Fruit fly (Drosophila melanogaster) whole organism, embryonic: ENCODE results near the gene CG12438.

Experiments
- ATbp ChIP-seq: fragments of 200-800 bp; sonication (Bioruptor generic); optimal IDR thresholded peaks from 2 replicates; lab custom pipeline; 2017; ENCODE audit warnings: missing biosample characterization, mild to moderate bottlenecking, missing genetic modification characterization, missing genetic modification reagents
- Antp ChIP-seq: fragments of 200-800 bp; sonication (Bioruptor generic); optimal IDR thresholded peaks from 3 replicates; lab custom pipeline; 2016; ENCODE audit warnings: missing biosample characterization, missing genetic modification characterization
- BEAF-32 ChIP-seq: fragments of 200-800 bp; sonication (Bioruptor generic); optimal IDR thresholded peaks from 3 replicates; lab custom pipeline; 2017; ENCODE audit warnings: missing biosample characterization, missing genetic modification characterization, mild to moderate bottlenecking, moderate library complexity, missing genetic modification reagents
- CG10209 ChIP-seq: fragments of 200-800 bp; sonication (Bioruptor generic); optimal IDR thresholded peaks from 3 replicates; lab custom pipeline; 2017; ENCODE audit warnings: missing biosample characterization, mild to moderate bottlenecking, missing genetic modification characterization, missing genetic modification reagents
- CG10274 ChIP-seq: fragments of 200-800 bp; sonication (Bioruptor generic); optimal IDR thresholded peaks from 3 replicates; lab custom pipeline; 2017; ENCODE audit warnings: missing biosample characterization, mild to moderate bottlenecking, missing genetic modification characterization
- CG11085 ChIP-seq: fragments of 200-800 bp; sonication (Bioruptor generic); IDR thresholded peaks from 2 replicates; pipeline ENCODE4 v1.3.6; 2022; ENCODE audit warnings: missing biosample characterization, missing genetic modification characterization
- CG11247 ChIP-seq: fragments of 200-800 bp; sonication (Bioruptor generic); IDR thresholded peaks from 2 replicates; pipeline ENCODE4 v1.3.6; 2022; ENCODE audit warnings: missing biosample characterization, missing genetic modification characterization
- CG14014 ChIP-seq: fragments of 200-800 bp; sonication (Bioruptor generic); IDR thresholded peaks from 2 replicates; pipeline ENCODE4 v1.3.6; 2022; ENCODE audit warnings: missing biosample characterization, missing genetic modification characterization
- CG14965 ChIP-seq: fragments of 200-800 bp; sonication (Bioruptor generic); optimal IDR thresholded peaks from 2 replicates; lab custom pipeline; 2016; ENCODE audit warnings: missing biosample characterization, missing genetic modification characterization, borderline replicate concordance
- CG15073 ChIP-seq: fragments of 200-800 bp; sonication (Bioruptor generic); optimal IDR thresholded peaks from 2 replicates; lab custom pipeline; 2016; ENCODE audit warnings: missing biosample characterization, missing genetic modification characterization
- CG15479 ChIP-seq: fragments of 200-800 bp; sonication (Bioruptor generic); optimal IDR thresholded peaks from 3 replicates; lab custom pipeline; 2019; ENCODE audit warnings: missing biosample characterization, mild to moderate bottlenecking, missing genetic modification characterization, moderate library complexity
- CG1603 ChIP-seq: fragments of 200-800 bp; sonication (Bioruptor generic); optimal IDR thresholded peaks from 2 replicates; lab custom pipeline; 2019; ENCODE audit warnings: missing biosample characterization, mild to moderate bottlenecking, missing genetic modification characterization, moderate library complexity
- CG16815 ChIP-seq: fragments of 200-800 bp; sonication (Bioruptor generic); optimal IDR thresholded peaks from 3 replicates; lab custom pipeline; 2017; ENCODE audit warnings: missing biosample characterization, mild to moderate bottlenecking, missing genetic modification characterization
- CG17568 ChIP-seq: fragments of 200-800 bp; sonication (Bioruptor generic); optimal IDR thresholded peaks from 2 replicates; lab custom pipeline; 2018; ENCODE audit warnings: missing biosample characterization, mild to moderate bottlenecking, missing genetic modification characterization, moderate library complexity
- CG2202 ChIP-seq: fragments of 200-800 bp; sonication (Bioruptor generic); optimal IDR thresholded peaks from 2 replicates; lab custom pipeline; 2018; ENCODE audit warnings: missing biosample characterization, mild to moderate bottlenecking, missing genetic modification characterization
- CG30403 ChIP-seq: fragments of 200-800 bp; sonication (Bioruptor generic); optimal IDR thresholded peaks from 3 replicates; lab custom pipeline; 2016; ENCODE audit warnings: missing biosample characterization, missing genetic modification characterization
- CG31365 ChIP-seq: fragments of 200-800 bp; sonication (Bioruptor generic); optimal IDR thresholded peaks from 2 replicates; lab custom pipeline; 2018; ENCODE audit warnings: missing biosample characterization, mild to moderate bottlenecking, missing genetic modification characterization
- CG3995 ChIP-seq: fragments of 200-800 bp; sonication (Bioruptor generic); optimal IDR thresholded peaks from 3 replicates; lab custom pipeline; 2016; ENCODE audit warnings: missing biosample characterization, missing genetic modification characterization
- CG6683 ChIP-seq: fragments of 200-800 bp; sonication (Bioruptor generic); optimal IDR thresholded peaks from 2 replicates; lab custom pipeline; 2017; ENCODE audit warnings: missing biosample characterization, mild to moderate bottlenecking, missing genetic modification characterization, missing genetic modification reagents
- CG6791 ChIP-seq: fragments of 200-800 bp; sonication (Bioruptor generic); IDR thresholded peaks from 3 replicates; pipeline ENCODE4 v1.3.6; 2022; ENCODE audit warnings: missing biosample characterization, missing genetic modification characterization; ENCODE audit not compliant: partially characterized antibody
- CG7556 ChIP-seq: fragments of 200-800 bp; sonication (Bioruptor generic); optimal IDR thresholded peaks from 2 replicates; lab custom pipeline; 2017; ENCODE audit warnings: missing biosample characterization, mild to moderate bottlenecking, missing genetic modification characterization
- CG7786 ChIP-seq: fragments of 200-800 bp; sonication (Bioruptor generic); optimal IDR thresholded peaks from 2 replicates; lab custom pipeline; 2016; ENCODE audit warnings: missing biosample characterization, missing genetic modification characterization
- CG9797 ChIP-seq: fragments of 200-800 bp; sonication (Bioruptor generic); optimal IDR thresholded peaks from 3 replicates; lab custom pipeline; 2018; ENCODE audit warnings: missing biosample characterization, mild to moderate bottlenecking, missing genetic modification characterization
- Doc3 ChIP-seq: fragments of 200-800 bp; sonication (Bioruptor generic); IDR thresholded peaks from 3 replicates; pipeline ENCODE4 v1.3.6; 2022; ENCODE audit warnings: missing biosample characterization, missing genetic modification characterization; ENCODE audit not compliant: partially characterized antibody
- Ets65A ChIP-seq: fragments of 200-800 bp; sonication (Bioruptor generic); peaks from one replicate; lab custom pipeline; 2016; ENCODE audit warnings: missing biosample characterization, missing genetic modification characterization
- Ets97D ChIP-seq: fragments of 200-800 bp; sonication (Bioruptor generic); optimal IDR thresholded peaks from 3 replicates; lab custom pipeline; 2016; ENCODE audit warnings: missing biosample characterization, missing genetic modification characterization
- Gsc ChIP-seq: fragments of 200-800 bp; sonication (Bioruptor generic); IDR thresholded peaks from 2 replicates; pipeline ENCODE4 v1.3.6; 2022; ENCODE audit warnings: missing biosample characterization, missing genetic modification characterization
- H15 ChIP-seq: fragments of 200-800 bp; sonication (Bioruptor generic); IDR thresholded peaks from 3 replicates; pipeline ENCODE4 v1.3.6; 2022; ENCODE audit warnings: missing biosample characterization, missing genetic modification characterization
- H2.0 ChIP-seq: fragments of 200-800 bp; sonication (Bioruptor generic); IDR thresholded peaks from 2 replicates; pipeline ENCODE4 v1.3.6; 2022; ENCODE audit warnings: missing biosample characterization, missing genetic modification characterization
- Lpt ChIP-seq: fragments of >200 bp; optimal IDR thresholded peaks from 2 replicates; lab custom pipeline; 2018; ENCODE audit warnings: missing biosample characterization, missing genetic modification characterization
- NC2α ChIP-seq: fragments of 200-800 bp; sonication (Bioruptor generic); optimal IDR thresholded peaks from 2 replicates; lab custom pipeline; 2016; ENCODE audit warnings: missing biosample characterization, missing genetic modification characterization
- Pdp1 ChIP-seq, 2 experiments: fragments of 200-800 bp; sonication (Bioruptor generic); optimal IDR thresholded peaks; 3 replicates each; lab custom pipeline; 2016; ENCODE audit warnings: missing biosample characterization in 2 of 2, missing genetic modification characterization in 2 of 2, mild to moderate bottlenecking in 1 of 2, moderate library complexity in 1 of 2
- Poxn ChIP-seq: fragments of 200-800 bp; sonication (Bioruptor generic); IDR thresholded peaks from 2 replicates; pipeline ENCODE4 v1.3.6; 2022; ENCODE audit warnings: missing biosample characterization, missing genetic modification characterization
- Stat92E ChIP-seq, 3 experiments: fragments of >200 bp in 2 of 3; fragments of 200-800 bp in 1 of 3; sonication (Bioruptor generic) in 1 of 3; optimal IDR thresholded peaks; 2 replicates each; lab custom pipeline; 2017 to 2019; ENCODE audit warnings: missing biosample characterization in 3 of 3, missing genetic modification characterization in 3 of 3, mild to moderate bottlenecking in 1 of 3, moderate library complexity in 1 of 3
- cwo ChIP-seq: fragments of 200-800 bp; sonication (Bioruptor generic); optimal IDR thresholded peaks from 3 replicates; lab custom pipeline; 2017; ENCODE audit warnings: missing biosample characterization, missing genetic modification characterization, mild to moderate bottlenecking, moderate library complexity, missing genetic modification reagents
- disco-r ChIP-seq: fragments of 200-800 bp; sonication (Bioruptor generic); optimal IDR thresholded peaks from 2 replicates; lab custom pipeline; 2016; ENCODE audit warnings: missing biosample characterization, missing genetic modification characterization
- dysf ChIP-seq: fragments of 200-800 bp; sonication (Bioruptor generic); IDR thresholded peaks from 3 replicates; pipeline ENCODE4 v1.3.6; 2022; ENCODE audit warnings: missing biosample characterization, missing genetic modification characterization
- ewg ChIP-seq: fragments of 200-800 bp; sonication (Bioruptor generic); optimal IDR thresholded peaks from 3 replicates; lab custom pipeline; 2017; ENCODE audit warnings: mild to moderate bottlenecking, missing biosample characterization, missing genetic modification reagents, missing genetic modification characterization
- grn ChIP-seq: fragments of 200-800 bp; sonication (Bioruptor generic); optimal IDR thresholded peaks from 3 replicates; lab custom pipeline; 2017; ENCODE audit warnings: missing biosample characterization, missing genetic modification characterization
- gro ChIP-seq: fragments of 200-800 bp; sonication (Bioruptor generic); optimal IDR thresholded peaks from 2 replicates; lab custom pipeline; 2016; ENCODE audit warnings: missing biosample characterization, missing genetic modification characterization
- gt ChIP-seq: fragments of 200-800 bp; sonication (Bioruptor generic); IDR thresholded peaks from 2 replicates; pipeline ENCODE4 v1.3.6; 2022; ENCODE audit warnings: missing biosample characterization, missing genetic modification characterization
- inv ChIP-seq: fragments of 200-800 bp; sonication (Bioruptor generic); IDR thresholded peaks from 2 replicates; pipeline ENCODE4 v1.3.6; 2022; ENCODE audit warnings: missing biosample characterization, missing genetic modification characterization; ENCODE audit not compliant: partially characterized antibody
- kay ChIP-seq: fragments of 200-800 bp; sonication (Bioruptor generic); optimal IDR thresholded peaks from 2 replicates; lab custom pipeline; 2016; ENCODE audit warnings: missing biosample characterization, missing genetic modification characterization
- ken ChIP-seq: fragments of 200-800 bp; sonication (Bioruptor generic); IDR thresholded peaks from 3 replicates; pipeline ENCODE4 v1.3.6; 2022; ENCODE audit warnings: missing biosample characterization, missing genetic modification characterization
- lab ChIP-seq: fragments of 200-800 bp; sonication (Bioruptor generic); optimal IDR thresholded peaks from 3 replicates; lab custom pipeline; 2017; ENCODE audit warnings: missing biosample characterization, missing genetic modification characterization, mild to moderate bottlenecking, moderate library complexity, missing genetic modification reagents
- lbe ChIP-seq: fragments of 200-800 bp; sonication (Bioruptor generic); optimal IDR thresholded peaks from 2 replicates; lab custom pipeline; 2016; ENCODE audit warnings: missing biosample characterization, mild to moderate bottlenecking, missing genetic modification characterization
- pan ChIP-seq, 4 experiments: fragments of >200 bp in 3 of 4; fragments of 200-800 bp in 1 of 4; sonication (Bioruptor generic) in 1 of 4; optimal IDR thresholded peaks in 3 of 4; IDR thresholded peaks in 1 of 4; 2 replicates each; pipeline versions ENCODE4 v1.3.6 to Lab custom; 2017 to 2022; ENCODE audit warnings: missing biosample characterization in 2 of 4, missing genetic modification characterization in 2 of 4, mixed read lengths in 1 of 4
- schlank ChIP-seq: fragments of 200-800 bp; sonication (Bioruptor generic); optimal IDR thresholded peaks from 2 replicates; lab custom pipeline; 2018; ENCODE audit warnings: missing biosample characterization, mild to moderate bottlenecking, missing genetic modification characterization
- yki ChIP-seq: fragments of >200 bp; optimal IDR thresholded peaks from 3 replicates; lab custom pipeline; 2018
- zfh1 ChIP-seq: fragments of 200-800 bp; sonication (Bioruptor generic); IDR thresholded peaks from 3 replicates; pipeline ENCODE4 v1.3.6; 2022; ENCODE audit warnings: missing biosample characterization, missing genetic modification characterization

The CG12438 gene

dm6 chr2L:8738253-8738665 lies 13.8 kb upstream of the CG12438 start (continued):
- TF ChIP-seq lbe (GFP tag; lab: Kevin White, UChicago), result peak; percentile 16
- peak; percentile 78 for TF ChIP-seq grn
- TF ChIP-seq disco-r (GFP tag; lab: Kevin White, UChicago), result no peak
- no peak for TF ChIP-seq CG16815 (GFP tag; lab: Kevin White, UChicago)
- no peak for TF ChIP-seq kay
- TF ChIP-seq CG30403, result peak; percentile 38
- TF ChIP-seq Gsc, result no peak
- TF ChIP-seq CG14965, result no peak
- TF ChIP-seq CG9797 (GFP tag; lab: Kevin White, UChicago), result no peak
- TF ChIP-seq CG2202 (tag; lab: Kevin White, UChicago), result no peak
- TF ChIP-seq Lpt (GFP tag; lab: Kevin White, UChicago), result no peak
- peak; percentile 52 for TF ChIP-seq gro (GFP tag; lab: Kevin White, UChicago)
- peak; percentile 89 for TF ChIP-seq lab (GFP tag; lab: Kevin White, UChicago)
- TF ChIP-seq CG1603 (tag; lab: Kevin White, UChicago), result peak; percentile 45
- peak; percentile 36 for TF ChIP-seq CG15479 (GFP tag; lab: Kevin White, UChicago)
- no peak for TF ChIP-seq CG14014
- TF ChIP-seq CG6791 (GFP tag; lab: Robert Waterston, UW), result no peak; the same call in 2 of the 3 replicates
- TF ChIP-seq CG11247, result no peak
- TF ChIP-seq CG17568 (GFP tag; lab: Kevin White, UChicago), result no peak
- peak; percentile 6 for TF ChIP-seq CG3995 (GFP tag; lab: Kevin White, UChicago)
- no peak for TF ChIP-seq CG6683 (GFP tag; lab: Kevin White, UChicago)
- TF ChIP-seq Doc3 (GFP tag; lab: Robert Waterston, UW), result no peak
- TF ChIP-seq Stat92E (GFP tag; optimal IDR thresholded peaks at IDR 0.05; lab: Kevin White, UChicago), result no peak
- TF ChIP-seq pan (optimal IDR thresholded peaks at IDR 0.05; lab: Kevin White, UChicago), result no peak
- TF ChIP-seq pan (GFP tag; optimal IDR thresholded peaks at IDR 0.05 in 1 of 2, IDR thresholded peaks at IDR 0.05 in 1 of 2), result peak in 1 of 2 experiments; percentile 63
- TF ChIP-seq dysf, result no peak
- TF ChIP-seq CG31365, result peak; percentile 4
- no peak for TF ChIP-seq Ets97D
- peak; percentile 5 for TF ChIP-seq CG10274 (GFP tag; lab: Kevin White, UChicago)
- TF ChIP-seq CG10209, result no peak
- peak; percentile 26 for TF ChIP-seq schlank (tag; lab: Kevin White, UChicago)
- TF ChIP-seq ken (GFP tag; lab: Robert Waterston, UW), result peak; percentile 49; the same call in 1 of the 3 replicates
- TF ChIP-seq ATbp (GFP tag; lab: Kevin White, UChicago), result peak; percentile 30
- TF ChIP-seq CG11085 (GFP tag; lab: Robert Waterston, UW), result peak; percentile 26; the same call in 1 of the 2 replicates
- no peak for TF ChIP-seq Antp (GFP tag; lab: Kevin White, UChicago)
- TF ChIP-seq CG7556, result peak; percentile 38
- TF ChIP-seq zfh1, result 0 out of 3 replicates have a peak, but pooled peaks have one; percentile 18
- peak; percentile 68 for TF ChIP-seq cwo
- TF ChIP-seq inv (GFP tag; lab: Robert Waterston, UW), result no peak
- TF ChIP-seq Poxn (GFP tag; lab: Robert Waterston, UW), result no peak
- TF ChIP-seq NC2α (GFP tag; lab: Kevin White, UChicago), result no peak
- peak; percentile 67 for TF ChIP-seq Ets65A (GFP tag; lab: Kevin White, UChicago)
- TF ChIP-seq ewg (GFP tag; lab: Kevin White, UChicago), result peak; percentile 4
- 0 out of 3 replicates have a peak, but pooled peaks have one; percentile 31 for TF ChIP-seq H15
- TF ChIP-seq H2.0 (GFP tag; lab: Robert Waterston, UW), result peak; percentile 52; the same call in 1 of the 2 replicates
- no peak for TF ChIP-seq gt (GFP tag; lab: Robert Waterston, UW)
- TF ChIP-seq CG15073 (GFP tag; lab: Kevin White, UChicago), result no peak
- peak; percentile 14 to 90 for TF ChIP-seq Pdp1 (GFP tag; optimal IDR thresholded peaks at IDR 0.05; lab: Kevin White, UChicago)
- no peak for TF ChIP-seq yki
- TF ChIP-seq BEAF-32 (GFP tag; lab: Kevin White, UChicago), result no peak
- TF ChIP-seq CG7786 (GFP tag; lab: Kevin White, UChicago), result peak; percentile 23
